Fruit fly (Drosophila melanogaster) whole organism, wandering third instar larva: Measurements from ENCODE around the gene inc.

Source experiments
- CG9705 ChIP-seq: fragments of 200-800 bp; sonication (Bioruptor generic); optimal IDR thresholded peaks from 2 replicates; lab custom pipeline; 2018; ENCODE audit warnings: missing biosample characterization, mild to moderate bottlenecking, missing genetic modification characterization
- Myc ChIP-seq: fragments of >200 bp; optimal IDR thresholded peaks from 2 replicates; lab custom pipeline; 2017
- usp ChIP-seq: fragments of >200 bp; optimal IDR thresholded peaks from 2 replicates; lab custom pipeline; 2017; ENCODE audit warnings: missing biosample characterization, missing genetic modification characterization

dm6 chrX:1452130-1452529 is 31.1 kb upstream of the inc start, which contains the start of gene Gr2a:
- TF ChIP-seq Myc (lab: Kevin White, UChicago) (no peak), CG9705 (GFP tag; lab: Kevin White, UChicago) (no peak), usp (no peak)
